Worm (Caenorhabditis elegans) whole organism, late embryonic: ENCODE results near the gene Y57E12AR.1.

ENCODE experiments used
- ahr-1 ChIP-seq: sonication (generic microtip); optimal IDR thresholded peaks from 2 replicates; lab custom pipeline; 2016; ENCODE audit warnings: missing genetic modification characterization, missing compliant biosample characterization
- ceh-9 ChIP-seq: sonication (generic microtip); optimal IDR thresholded peaks from 2 replicates; lab custom pipeline; 2016; ENCODE audit warnings: mild to moderate bottlenecking, missing genetic modification characterization, inconsistent platforms, missing compliant biosample characterization
- fkh-10 ChIP-seq: fragments of 150-350 bp; optimal IDR thresholded peaks from 2 replicates; lab custom pipeline; 2014; ENCODE audit warnings: missing biosample characterization, missing genetic modification reagents, missing genetic modification characterization
- nhr-11 ChIP-seq: fragments of 150-350 bp; optimal IDR thresholded peaks from 2 replicates; lab custom pipeline; 2014; ENCODE audit warnings: missing biosample characterization, missing genetic modification characterization
- pag-3 ChIP-seq: sonication (generic microtip); optimal IDR thresholded peaks from 2 replicates; lab custom pipeline; 2016; ENCODE audit warnings: missing compliant biosample characterization, missing genetic modification characterization, borderline replicate concordance
- sdc-2 ChIP-seq: sonication (generic microtip); optimal IDR thresholded peaks from 2 replicates; lab custom pipeline; 2016; ENCODE audit warnings: missing genotype, missing genetic modification characterization, missing compliant biosample characterization
- unc-42 ChIP-seq: sonication (generic microtip); optimal IDR thresholded peaks from 2 replicates; lab custom pipeline; 2016; ENCODE audit warnings: missing genotype, missing genetic modification characterization, missing compliant biosample characterization
- unc-86 ChIP-seq: sonication (generic microtip); optimal IDR thresholded peaks from 2 replicates; lab custom pipeline; 2016; ENCODE audit warnings: missing genetic modification characterization, missing compliant biosample characterization

- TF ChIP-seq unc-42 (no peak), unc-86 (tag; lab: Kevin White, UChicago) (no peak), ahr-1 (no peak), ceh-9 (tag; lab: Kevin White, UChicago) (no peak), fkh-10 (GFP tag; lab: Kevin White, UChicago) (no peak), nhr-11 (no peak), pag-3 (no peak), sdc-2 (tag; lab: Kevin White, UChicago) (no peak)
Measured at ce11 chrV:7015872-7016271, 49.3 kb downstream of the Y57E12AR.1 start, which contains the start of gene C33G8.13.
